Worm (Caenorhabditis elegans): ENCODE measurements around the gene actl-1.

Gene actl-1

DNA sequence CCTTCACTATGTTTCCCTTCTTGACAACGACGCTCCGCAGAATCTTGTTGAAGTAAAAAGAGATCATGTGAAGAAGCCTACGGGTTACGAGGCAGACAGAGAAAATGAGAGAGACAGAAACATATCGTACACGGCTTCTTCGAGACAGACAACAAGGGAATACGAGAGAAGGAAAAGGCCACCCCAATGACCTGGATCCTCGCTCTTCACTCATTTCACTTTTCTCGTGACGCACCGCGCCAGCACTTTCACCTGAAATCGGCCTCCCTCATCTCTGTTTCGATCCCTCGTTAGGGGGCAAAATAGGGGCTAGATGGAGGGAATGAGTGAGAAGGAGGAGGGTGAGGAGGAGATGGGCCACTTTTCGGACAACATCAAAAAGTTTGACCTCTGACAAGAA is 15.6 kb upstream of the actl-1 start:
- TF ChIP-seq saeg-2 (GFP tag; IDR thresholded peaks at IDR 0.05) (no peak), hlh-30 (tag; optimal IDR thresholded peaks at IDR 0.05; ENCODE audit: insufficient read depth) (peak; percentile 76), hlh-11 (tag; optimal IDR thresholded peaks at IDR 0.05) (peak; percentile 50), unc-62 (GFP tag; optimal IDR thresholded peaks at IDR 0.05 in 1 of 2) (peak in 1 of 2 experiments; percentile 3), unc-62 (tag; optimal IDR thresholded peaks at IDR 0.05) (no peak), nhr-111 (GFP tag; optimal IDR thresholded peaks at IDR 0.05) (no peak), F10B5.3 (tag; optimal IDR thresholded peaks at IDR 0.05) (no peak), egl-43 (GFP tag; IDR thresholded peaks at IDR 0.05) (no peak), mdl-1 (tag; optimal IDR thresholded peaks at IDR 0.05) (peak in 1 of 2 experiments; percentile 22), cey-2 (tag; optimal IDR thresholded peaks at IDR 0.05; ENCODE audit: borderline replicate concordance, insufficient read depth) (no peak), nhr-28 (tag; optimal IDR thresholded peaks at IDR 0.05) (peak; percentile 1), duxl-1 (tag; optimal IDR thresholded peaks at IDR 0.05; ENCODE audit: poor library complexity) (no peak), zip-11 (GFP tag; IDR thresholded peaks at IDR 0.05) (no peak), ces-1 (GFP tag; optimal IDR thresholded peaks at IDR 0.05) (no peak), daf-8 (GFP tag; IDR thresholded peaks at IDR 0.05) (no peak), zfp-3 (GFP tag; conservative IDR thresholded peaks at IDR 0.05) (no peak), mdt-29 (GFP tag; IDR thresholded peaks at IDR 0.05) (no peak), nhr-25 (tag; optimal IDR thresholded peaks at IDR 0.05; ENCODE audit: borderline replicate concordance, insufficient read depth) (peak; percentile 10), unc-130 (GFP tag; optimal IDR thresholded peaks at IDR 0.05) (no peak), Y105C5A.15 (GFP tag; IDR thresholded peaks at IDR 0.05) (no peak), aha-1 (tag) (peak; percentile 63), zip-2 (tag; optimal IDR thresholded peaks at IDR 0.05) (no peak)

DNA sequence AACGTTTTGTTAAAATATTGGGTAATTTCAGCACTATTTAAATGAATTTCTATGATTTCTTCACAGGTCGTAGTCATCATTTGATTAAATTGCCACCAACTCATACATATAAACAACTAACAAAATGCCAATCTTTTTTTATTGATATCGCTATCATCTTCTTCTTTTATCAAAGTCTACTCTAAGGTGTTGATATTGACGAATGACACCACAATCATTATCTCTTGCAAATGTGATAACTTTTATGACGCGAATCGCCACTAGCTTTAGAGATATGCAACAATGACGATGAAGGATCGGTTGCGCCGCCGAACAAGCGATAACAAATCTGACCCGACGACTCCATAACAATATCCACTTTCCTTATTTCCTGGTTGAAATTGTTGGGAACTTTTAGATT is 14.8 kb upstream of the actl-1 start:
- TF ChIP-seq nhr-25 (tag; optimal IDR thresholded peaks at IDR 0.05; ENCODE audit: borderline replicate concordance, insufficient read depth) (no peak), nhr-10 (tag; optimal IDR thresholded peaks at IDR 0.05) (no peak), nhr-41 (GFP tag; IDR thresholded peaks at IDR 0.05) (no peak), lin-29 (GFP tag; IDR thresholded peaks at IDR 0.05) (no peak), dmd-6 (GFP tag; IDR thresholded peaks at IDR 0.05) (peak; percentile 50), daf-16 (GFP tag; optimal IDR thresholded peaks at IDR 0.05) (peak in 1 of 2 experiments; percentile 6), daf-16 (tag; optimal IDR thresholded peaks at IDR 0.05) (peak; percentile 84), D1046.2 (GFP tag; IDR thresholded peaks at IDR 0.05) (no peak), hlh-11 (tag; optimal IDR thresholded peaks at IDR 0.05) (peak; percentile 43), hif-1 (tag; optimal IDR thresholded peaks at IDR 0.05) (no peak), dve-1 (tag; optimal IDR thresholded peaks at IDR 0.05; ENCODE audit: insufficient read depth) (peak; percentile 74)

DNA sequence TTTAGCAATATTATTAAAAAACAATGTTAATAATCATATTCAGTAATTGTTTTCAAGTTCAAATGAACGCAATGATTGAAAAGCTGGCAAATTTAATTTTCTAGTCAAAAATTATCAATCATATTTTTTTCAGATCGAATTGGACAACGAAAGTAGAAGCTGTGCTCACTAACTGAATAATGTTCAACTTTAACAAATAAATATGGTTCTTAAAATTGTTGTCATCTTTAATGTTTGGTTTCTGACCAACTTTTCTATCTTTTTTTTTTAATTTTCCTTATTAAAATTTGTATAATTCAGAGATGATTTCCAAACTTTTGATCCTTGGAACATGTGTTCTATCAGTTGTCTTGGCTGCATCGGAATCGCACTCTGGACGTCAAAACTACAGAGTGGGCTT is 12.3 kb upstream of the actl-1 start, which contains the start of gene ttr-35:
ttr-35 (plus strand) TSS at position 301 of the 400 bp plus-strand sequence.
- TF ChIP-seq F26F4.8 (GFP tag; conservative IDR thresholded peaks at IDR 0.05) (no peak), mdl-1 (tag; optimal IDR thresholded peaks at IDR 0.05) (no peak), hlh-11 (tag; optimal IDR thresholded peaks at IDR 0.05) (no peak), egl-43 (GFP tag; IDR thresholded peaks at IDR 0.05) (no peak), ceh-44 (GFP tag; IDR thresholded peaks at IDR 0.05) (no peak), lin-38 (GFP tag; IDR thresholded peaks at IDR 0.05) (no peak), dmd-9 (GFP tag; IDR thresholded peaks at IDR 0.05) (no peak), mes-2 (tag; optimal IDR thresholded peaks at IDR 0.05; ENCODE audit: poor library complexity, severe bottlenecking) (no peak)

DNA sequence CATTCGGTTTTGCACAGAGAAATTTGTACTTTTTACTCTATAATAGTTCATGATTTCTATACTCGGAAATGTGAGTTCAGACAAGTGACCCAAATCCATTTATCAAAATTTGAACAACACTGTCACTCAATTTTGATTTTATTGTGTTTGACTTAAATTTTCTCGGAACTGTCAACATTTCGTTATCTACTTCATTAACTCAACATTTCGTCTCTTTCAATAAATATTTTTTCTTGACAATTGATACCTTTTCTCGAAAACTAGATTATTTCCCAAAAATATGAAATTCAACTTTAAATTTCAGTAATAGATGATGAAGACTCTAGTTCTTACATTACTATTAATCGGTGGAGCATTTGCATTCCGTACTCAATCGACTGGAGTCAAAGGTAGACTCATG is 11.0 kb upstream of the actl-1 start, which contains the start of gene ttr-36:
ttr-36 (plus strand) TSS at position 301 of the 400 bp plus-strand sequence.
- TF ChIP-seq daf-16 (GFP tag; optimal IDR thresholded peaks at IDR 0.05): no peak
- peak; percentile 68 for TF ChIP-seq daf-16 (tag; optimal IDR thresholded peaks at IDR 0.05)
- peak; percentile 39; the same call in 1 of the 2 replicates for TF ChIP-seq dmd-6 (GFP tag; IDR thresholded peaks at IDR 0.05)
- no peak for TF ChIP-seq unc-62 (GFP tag; optimal IDR thresholded peaks at IDR 0.05 in 1 of 2)
- TF ChIP-seq unc-62 (tag; optimal IDR thresholded peaks at IDR 0.05): no peak

Data from whole organism, L4 larva.